Worm (Caenorhabditis elegans): ENCODE measurements around the gene srj-29.

- no peak for TF ChIP-seq ceh-82 (tag; optimal IDR thresholded peaks at IDR 0.05)
- TF ChIP-seq alr-1 (tag; optimal IDR thresholded peaks at IDR 0.05; ENCODE audit: borderline replicate concordance) = no peak
Observed at ce11 chrV:16036166-16036565, 39.3 kb upstream of the srj-29 start, which contains the start of gene T10C6.10.

Data from whole organism, L1 larva.